Fruit fly (Drosophila melanogaster) whole organism, embryonic: ENCODE measurements around the gene CG8191.

Experiments
- Ada2b ChIP-seq: fragments of 200-800 bp; sonication (Bioruptor generic); IDR thresholded peaks from 2 replicates; pipeline ENCODE4 v1.3.6; 2022; ENCODE audit warnings: missing biosample characterization, missing genetic modification characterization
- Atf-2 ChIP-seq: fragments of 200-800 bp; sonication (Bioruptor generic); optimal IDR thresholded peaks from 2 replicates; lab custom pipeline; 2016; ENCODE audit warnings: missing biosample characterization, missing genetic modification characterization
- CG10462 ChIP-seq: fragments of 200-800 bp; sonication (Bioruptor generic); optimal IDR thresholded peaks from 2 replicates; lab custom pipeline; 2016; ENCODE audit warnings: missing biosample characterization, missing genetic modification characterization
- CG11504 ChIP-seq: fragments of 200-800 bp; sonication (Bioruptor generic); optimal IDR thresholded peaks from 3 replicates; lab custom pipeline; 2019; ENCODE audit warnings: missing biosample characterization, mild to moderate bottlenecking, missing genetic modification characterization, moderate library complexity
- CG12219 ChIP-seq: fragments of 200-800 bp; sonication (Bioruptor generic); optimal IDR thresholded peaks from 3 replicates; lab custom pipeline; 2018; ENCODE audit warnings: missing biosample characterization, mild to moderate bottlenecking, missing genetic modification characterization
- CG12236 ChIP-seq: fragments of 200-800 bp; sonication (Bioruptor generic); optimal IDR thresholded peaks from 2 replicates; lab custom pipeline; 2016; ENCODE audit warnings: missing biosample characterization, missing genetic modification characterization
- CG13123 ChIP-seq: fragments of 200-800 bp; sonication (Bioruptor generic); optimal IDR thresholded peaks from 2 replicates; lab custom pipeline; 2016; ENCODE audit warnings: missing biosample characterization, missing genetic modification characterization
- CG14441 ChIP-seq: fragments of 200-800 bp; sonication (Bioruptor generic); IDR thresholded peaks from 2 replicates; pipeline ENCODE4 v1.3.6; 2022; ENCODE audit warnings: missing biosample characterization, missing genetic modification characterization
- CG17186 ChIP-seq: fragments of 200-800 bp; sonication (Bioruptor generic); optimal IDR thresholded peaks from 3 replicates; lab custom pipeline; 2017; ENCODE audit warnings: missing biosample characterization, missing genetic modification reagents, missing genetic modification characterization
- CG1832 ChIP-seq: fragments of 200-800 bp; sonication (Bioruptor generic); optimal IDR thresholded peaks from 2 replicates; lab custom pipeline; 2017; ENCODE audit warnings: missing biosample characterization, mild to moderate bottlenecking, missing genetic modification characterization, inconsistent platforms
- CG2199 ChIP-seq: fragments of 200-800 bp; sonication (Bioruptor generic); IDR thresholded peaks from 3 replicates; pipeline ENCODE4 v1.3.6; 2022; ENCODE audit warnings: missing biosample characterization, missing genetic modification characterization
- CG2889 ChIP-seq: fragments of 200-800 bp; sonication (Bioruptor generic); IDR thresholded peaks from 3 replicates; pipeline ENCODE4 v1.3.6; 2022; ENCODE audit warnings: missing biosample characterization, missing genetic modification characterization
- CG33213 ChIP-seq: fragments of 200-800 bp; sonication (Bioruptor generic); optimal IDR thresholded peaks from 3 replicates; lab custom pipeline; 2016; ENCODE audit warnings: missing biosample characterization, missing genetic modification characterization
- CG3838 ChIP-seq: fragments of 200-800 bp; sonication (Bioruptor generic); optimal IDR thresholded peaks from 3 replicates; lab custom pipeline; 2016; ENCODE audit warnings: missing biosample characterization, missing genetic modification characterization
- CG6689 ChIP-seq: fragments of 200-800 bp; sonication (Bioruptor generic); IDR thresholded peaks from 2 replicates; pipeline ENCODE4 v1.3.6; 2022; ENCODE audit warnings: missing biosample characterization, missing genetic modification characterization
- CG7271 ChIP-seq: fragments of 200-800 bp; sonication (Bioruptor generic); optimal IDR thresholded peaks from 2 replicates; lab custom pipeline; 2018; ENCODE audit warnings: missing biosample characterization, mild to moderate bottlenecking, missing genetic modification characterization, moderate library complexity
- CG8388 ChIP-seq: fragments of 200-800 bp; sonication (Bioruptor generic); optimal IDR thresholded peaks from 2 replicates; lab custom pipeline; 2019; ENCODE audit warnings: missing biosample characterization, mild to moderate bottlenecking, missing genetic modification characterization, moderate library complexity
- CG8478 ChIP-seq: fragments of >200 bp; optimal IDR thresholded peaks from 2 replicates; lab custom pipeline; 2018
- Dip3 ChIP-seq: fragments of 200-800 bp; sonication (Bioruptor generic); optimal IDR thresholded peaks from 3 replicates; lab custom pipeline; 2016; ENCODE audit warnings: missing biosample characterization, missing genetic modification characterization
- Doc3 ChIP-seq: fragments of 200-800 bp; sonication (Bioruptor generic); IDR thresholded peaks from 3 replicates; pipeline ENCODE4 v1.3.6; 2022; ENCODE audit warnings: missing biosample characterization, missing genetic modification characterization; ENCODE audit not compliant: partially characterized antibody
- Fer2 ChIP-seq: fragments of 200-800 bp; sonication (Bioruptor generic); optimal IDR thresholded peaks from 2 replicates; lab custom pipeline; 2018; ENCODE audit warnings: missing biosample characterization, mild to moderate bottlenecking, missing genetic modification characterization, moderate library complexity
- Fer3 ChIP-seq: fragments of 200-800 bp; sonication (Bioruptor generic); optimal IDR thresholded peaks from 2 replicates; lab custom pipeline; 2018; ENCODE audit warnings: missing biosample characterization, mild to moderate bottlenecking, missing genetic modification characterization, moderate library complexity
- HLH4C ChIP-seq: fragments of 200-800 bp; sonication (Bioruptor generic); IDR thresholded peaks from 3 replicates; pipeline ENCODE4 v1.3.6; 2022; ENCODE audit warnings: missing biosample characterization, missing genetic modification characterization; ENCODE audit not compliant: partially characterized antibody
- Hand ChIP-seq: fragments of 200-800 bp; sonication (Bioruptor generic); optimal IDR thresholded peaks from 2 replicates; lab custom pipeline; 2017; ENCODE audit warnings: mild to moderate bottlenecking, missing biosample characterization, missing genetic modification reagents, missing genetic modification characterization
- Hsf ChIP-seq: fragments of 200-800 bp; sonication (Bioruptor generic); optimal IDR thresholded peaks from 3 replicates; lab custom pipeline; 2016; ENCODE audit warnings: missing biosample characterization, missing genetic modification characterization
- MESR4 ChIP-seq: fragments of 200-800 bp; sonication (Bioruptor generic); optimal IDR thresholded peaks from 2 replicates; lab custom pipeline; 2018; ENCODE audit warnings: missing biosample characterization, mild to moderate bottlenecking, missing genetic modification characterization, moderate library complexity
- Mad ChIP-seq: fragments of 200-800 bp; sonication (Bioruptor generic); optimal IDR thresholded peaks from 2 replicates; lab custom pipeline; 2016; ENCODE audit warnings: missing biosample characterization, missing genetic modification characterization
- Neu2 ChIP-seq: fragments of 200-800 bp; sonication (Bioruptor generic); optimal IDR thresholded peaks from 3 replicates; lab custom pipeline; 2016; ENCODE audit warnings: missing biosample characterization, missing genetic modification characterization, borderline replicate concordance
- NfI ChIP-seq: fragments of 200-800 bp; sonication (Bioruptor generic); optimal IDR thresholded peaks from 3 replicates; lab custom pipeline; 2018; ENCODE audit warnings: missing biosample characterization, mild to moderate bottlenecking, missing genetic modification characterization, moderate library complexity
- Six4 ChIP-seq: fragments of 200-800 bp; sonication (Bioruptor generic); optimal IDR thresholded peaks from 2 replicates; lab custom pipeline; 2016; ENCODE audit warnings: missing biosample characterization, missing genetic modification characterization
- Sry-δ ChIP-seq: fragments of 200-800 bp; sonication (Bioruptor generic); optimal IDR thresholded peaks from 2 replicates; lab custom pipeline; 2016; ENCODE audit warnings: missing biosample characterization, missing genetic modification characterization
- ac ChIP-seq: fragments of 200-800 bp; sonication (Bioruptor generic); optimal IDR thresholded peaks from 3 replicates; lab custom pipeline; 2017; ENCODE audit warnings: missing biosample characterization, mild to moderate bottlenecking, missing genetic modification characterization
- al ChIP-seq: fragments of 200-800 bp; sonication (Bioruptor generic); IDR thresholded peaks from 2 replicates; pipeline ENCODE4 v1.3.6; 2022; ENCODE audit warnings: missing biosample characterization, missing genetic modification characterization
- aop ChIP-seq: fragments of 200-800 bp; sonication (Bioruptor generic); IDR thresholded peaks from 2 replicates; pipeline ENCODE4 v1.3.6; 2022; ENCODE audit warnings: missing biosample characterization, missing genetic modification characterization
- bab2 ChIP-seq: fragments of 200-800 bp; sonication (Bioruptor generic); optimal IDR thresholded peaks from 2 replicates; lab custom pipeline; 2016; ENCODE audit warnings: missing biosample characterization, missing genetic modification characterization
- caup ChIP-seq: fragments of 200-800 bp; sonication (Bioruptor generic); optimal IDR thresholded peaks from 3 replicates; lab custom pipeline; 2017; ENCODE audit warnings: missing biosample characterization, mild to moderate bottlenecking, missing genetic modification characterization, moderate library complexity; ENCODE audit not compliant: severe bottlenecking
- da ChIP-seq: fragments of 200-800 bp; sonication (Bioruptor generic); optimal IDR thresholded peaks from 2 replicates; lab custom pipeline; 2016; ENCODE audit warnings: missing biosample characterization, missing genetic modification characterization
- ems ChIP-seq: fragments of 200-800 bp; sonication (Bioruptor generic); optimal IDR thresholded peaks from 3 replicates; lab custom pipeline; 2016; ENCODE audit warnings: missing biosample characterization, missing genetic modification characterization
- exex ChIP-seq: fragments of 200-800 bp; sonication (Bioruptor generic); optimal IDR thresholded peaks from 4 replicates; lab custom pipeline; 2018; ENCODE audit warnings: missing biosample characterization, mild to moderate bottlenecking, missing genetic modification characterization, moderate library complexity
- gcm ChIP-seq: fragments of 200-800 bp; sonication (Bioruptor generic); optimal IDR thresholded peaks from 2 replicates; lab custom pipeline; 2019; ENCODE audit warnings: missing biosample characterization, mild to moderate bottlenecking, missing genetic modification characterization, moderate library complexity
- gsb-n ChIP-seq: fragments of 200-800 bp; sonication (Bioruptor generic); optimal IDR thresholded peaks from 3 replicates; lab custom pipeline; 2018; ENCODE audit warnings: missing biosample characterization, mild to moderate bottlenecking, missing genetic modification characterization
- kah ChIP-seq: fragments of 200-800 bp; sonication (Bioruptor generic); optimal IDR thresholded peaks from 2 replicates; lab custom pipeline; 2018; ENCODE audit warnings: missing biosample characterization, mild to moderate bottlenecking, missing genetic modification characterization
- maf-S ChIP-seq: fragments of 200-800 bp; sonication (Bioruptor generic); optimal IDR thresholded peaks from 2 replicates; lab custom pipeline; 2016; ENCODE audit warnings: missing biosample characterization, missing genetic modification characterization
- nau ChIP-seq: fragments of 200-800 bp; sonication (Bioruptor generic); optimal IDR thresholded peaks from 3 replicates; lab custom pipeline; 2017; ENCODE audit warnings: missing biosample characterization, mild to moderate bottlenecking, missing genetic modification characterization, missing genetic modification reagents
- psq ChIP-seq: fragments of 200-800 bp; sonication (Bioruptor generic); optimal IDR thresholded peaks from 2 replicates; lab custom pipeline; 2017; ENCODE audit warnings: missing biosample characterization, missing genetic modification characterization
- run ChIP-seq: fragments of 200-800 bp; sonication (Bioruptor generic); optimal IDR thresholded peaks from 3 replicates; lab custom pipeline; 2018; ENCODE audit warnings: missing biosample characterization, mild to moderate bottlenecking, missing genetic modification characterization
- salm ChIP-seq: fragments of 200-800 bp; sonication (Bioruptor generic); optimal IDR thresholded peaks from 2 replicates; lab custom pipeline; 2018; ENCODE audit warnings: missing biosample characterization, mild to moderate bottlenecking, missing genetic modification characterization
- shn ChIP-seq: fragments of 200-800 bp; sonication (Bioruptor generic); optimal IDR thresholded peaks from 3 replicates; lab custom pipeline; 2016; ENCODE audit warnings: missing biosample characterization, missing genetic modification characterization
- slbo ChIP-seq: fragments of 200-800 bp; sonication (Bioruptor generic); IDR thresholded peaks from 2 replicates; pipeline ENCODE4 v1.3.6; 2022; ENCODE audit warnings: missing biosample characterization, missing genetic modification characterization
- vnd ChIP-seq: fragments of 200-800 bp; sonication (Bioruptor generic); IDR thresholded peaks from 3 replicates; pipeline ENCODE4 v1.3.6; 2022; ENCODE audit warnings: missing biosample characterization, missing genetic modification characterization; ENCODE audit not compliant: partially characterized antibody

CG8191 gene

DNA sequence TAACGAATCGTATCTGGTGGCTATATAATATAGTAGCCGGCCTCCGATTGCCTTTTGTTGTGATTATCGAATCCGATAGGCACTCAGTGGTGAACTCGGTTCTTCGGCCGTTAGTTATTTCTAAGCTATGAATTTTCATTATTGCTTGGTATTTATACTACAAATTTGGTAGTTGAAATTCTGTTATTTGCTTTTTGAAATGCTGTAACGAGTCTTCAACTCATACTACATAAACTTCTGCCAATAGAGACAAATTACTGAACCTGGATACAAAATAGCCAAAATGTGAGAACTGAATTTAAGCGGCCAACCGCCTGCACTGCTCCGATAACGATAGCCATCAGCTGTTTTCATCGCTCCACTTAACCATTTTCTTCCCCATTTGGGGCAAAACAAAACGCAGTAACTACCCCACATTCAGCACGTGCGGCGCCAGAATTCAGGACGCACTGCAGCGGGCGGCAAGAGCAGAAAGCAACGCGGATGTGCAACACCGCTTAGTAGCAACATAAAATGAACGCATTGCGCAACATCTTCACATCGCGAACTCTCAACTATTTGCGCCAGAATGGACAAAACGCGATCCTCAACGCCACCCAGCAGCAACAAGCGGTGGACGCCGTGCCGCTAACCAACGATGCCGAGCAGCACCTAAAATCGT is 7.0 kb downstream of the CG8191 start, which contains the start of the genes CG11679 and CG8206 (continued):
- no peak for TF ChIP-seq caup (GFP tag; lab: Kevin White, UChicago)
- no peak for TF ChIP-seq run
- TF ChIP-seq CG33213 (GFP tag; lab: Kevin White, UChicago), result no peak
- TF ChIP-seq CG2889 (GFP tag; lab: Robert Waterston, UW), result no peak
- TF ChIP-seq slbo (GFP tag; lab: Robert Waterston, UW), result no peak
- TF ChIP-seq maf-S (GFP tag; lab: Kevin White, UChicago), result no peak
- TF ChIP-seq vnd (GFP tag; lab: Robert Waterston, UW), result 0 out of 3 replicates have a peak, but pooled peaks have one; percentile 47
- TF ChIP-seq gsb-n (tag; lab: Kevin White, UChicago), result no peak
- TF ChIP-seq CG14441 (GFP tag; lab: Robert Waterston, UW), result peak; percentile 45; the same call in 1 of the 2 replicates
- TF ChIP-seq HLH4C, result peak; percentile 53; the same call in 2 of the 3 replicates
- TF ChIP-seq CG11504 (tag; lab: Kevin White, UChicago), result no peak
- no peak for TF ChIP-seq ems
- TF ChIP-seq NfI (GFP tag; lab: Kevin White, UChicago), result peak; percentile 39
- TF ChIP-seq Ada2b (GFP tag; lab: Robert Waterston, UW), result no peak
- TF ChIP-seq CG6689 (GFP tag; lab: Robert Waterston, UW), result peak; percentile 55
- no peak for TF ChIP-seq CG2199 (GFP tag; lab: Robert Waterston, UW)
- no peak for TF ChIP-seq CG8478 (lab: Kevin White, UChicago)
- peak; percentile 2 for TF ChIP-seq Hsf (GFP tag; lab: Kevin White, UChicago)
- TF ChIP-seq kah (GFP tag; lab: Kevin White, UChicago), result no peak
- TF ChIP-seq CG12219 (GFP tag; lab: Kevin White, UChicago), result no peak
- no peak for TF ChIP-seq psq (GFP tag; lab: Kevin White, UChicago)
- TF ChIP-seq ac (GFP tag; lab: Kevin White, UChicago), result no peak
- TF ChIP-seq CG12236 (GFP tag; lab: Kevin White, UChicago), result no peak
- TF ChIP-seq nau (GFP tag; lab: Kevin White, UChicago), result no peak
- TF ChIP-seq CG13123 (GFP tag; lab: Kevin White, UChicago), result no peak
- TF ChIP-seq CG8388 (GFP tag; lab: Kevin White, UChicago), result no peak
- TF ChIP-seq Sry-δ, result peak; percentile 75
- peak; percentile 3 for TF ChIP-seq Fer3
- TF ChIP-seq gcm (GFP tag; lab: Kevin White, UChicago), result no peak
- TF ChIP-seq aop (GFP tag; lab: Robert Waterston, UW), result no peak
- TF ChIP-seq CG7271, result no peak
- TF ChIP-seq CG3838, result no peak
- TF ChIP-seq Doc3, result no peak
- TF ChIP-seq CG1832 (GFP tag; lab: Kevin White, UChicago), result no peak
- no peak for TF ChIP-seq da (GFP tag; lab: Kevin White, UChicago)
- TF ChIP-seq MESR4, result peak; percentile 76
- peak; percentile 31 for TF ChIP-seq Atf-2 (GFP tag; lab: Kevin White, UChicago)
- TF ChIP-seq CG17186 (GFP tag; lab: Kevin White, UChicago), result no peak
- TF ChIP-seq Mad (GFP tag; lab: Kevin White, UChicago), result no peak
- no peak for TF ChIP-seq Hand (GFP tag; lab: Kevin White, UChicago)
- no peak for TF ChIP-seq CG10462 (GFP tag; lab: Kevin White, UChicago)
- peak; percentile 21 for TF ChIP-seq bab2 (GFP tag; lab: Kevin White, UChicago)
- peak; percentile 38 for TF ChIP-seq Dip3 (GFP tag; lab: Kevin White, UChicago)
- peak; percentile 26 for TF ChIP-seq exex (tag; lab: Kevin White, UChicago)
- TF ChIP-seq al (GFP tag; lab: Robert Waterston, UW), result no peak; the same call in 1 of the 2 replicates
- TF ChIP-seq Six4 (GFP tag; lab: Kevin White, UChicago), result no peak
- TF ChIP-seq Neu2 (GFP tag; lab: Kevin White, UChicago), result no peak
- TF ChIP-seq shn, result peak; percentile 52
- no peak for TF ChIP-seq Fer2 (tag; lab: Kevin White, UChicago)
- TF ChIP-seq salm, result peak; percentile 5
